Worm (Caenorhabditis elegans): ENCODE measurements around the gene pqn-48.
A peak's percentile ranks its signal among the peaks of the same experiment; 100 is the strongest.

The pqn-48 gene

ce11 chrII:4090790-4091189 is 52.1 kb downstream of the pqn-48 start (continued):
- TF ChIP-seq unc-30 (tag; optimal IDR thresholded peaks at IDR 0.05) (no peak), lir-3 (tag; optimal IDR thresholded peaks at IDR 0.05; ENCODE audit: poor library complexity) (no peak), nhr-71 (tag; optimal IDR thresholded peaks at IDR 0.05) (peak; percentile 65), blmp-1 (tag; optimal IDR thresholded peaks at IDR 0.05) (peak; percentile 15), elt-2 (tag; optimal IDR thresholded peaks at IDR 0.05) (peak; percentile 38), ztf-11 (tag; optimal IDR thresholded peaks at IDR 0.05) (no peak), ama-1 (optimal IDR thresholded peaks at IDR 0.05) (peak; percentile 50), lin-15B (tag; optimal IDR thresholded peaks at IDR 0.05) (no peak), ceh-88 (GFP tag; IDR thresholded peaks at IDR 0.05) (no peak), nhr-76 (tag; optimal IDR thresholded peaks at IDR 0.05) (no peak), sup-37 (GFP tag; optimal IDR thresholded peaks at IDR 0.05) (no peak), nhr-47 (tag; optimal IDR thresholded peaks at IDR 0.05) (peak; percentile 4), nhr-28 (tag; optimal IDR thresholded peaks at IDR 0.05) (no peak), hlh-17 (GFP tag; optimal IDR thresholded peaks at IDR 0.05; ENCODE audit: borderline replicate concordance) (no peak), snu-23 (GFP tag; optimal IDR thresholded peaks at IDR 0.05) (peak; percentile 8), lin-14 (GFP tag; optimal IDR thresholded peaks at IDR 0.05) (peak; percentile 59)

- TF ChIP-seq grh-1 (GFP tag; IDR thresholded peaks at IDR 0.05), result no peak
- TF ChIP-seq lin-15B (tag; optimal IDR thresholded peaks at IDR 0.05), result no peak
- TF ChIP-seq nhr-47 (tag; optimal IDR thresholded peaks at IDR 0.05), result no peak
- TF ChIP-seq nhr-85 (tag), result no peak
- no peak for TF ChIP-seq fkh-8 (tag; optimal IDR thresholded peaks at IDR 0.05)
Measured at ce11 chrII:4091828-4092227, 53.1 kb downstream of the pqn-48 start, which contains the start of gene R11F4.1. Gene R11F4.1, plus strand, starts transcription at chrII:4091930.

- TF ChIP-seq egl-27 (tag; optimal IDR thresholded peaks at IDR 0.05) (no peak), lsy-2 (tag; optimal IDR thresholded peaks at IDR 0.05) (peak in 1 of 2 experiments; percentile 33)
Measured at ce11 chrII:4092502-4092901, 53.8 kb downstream of the pqn-48 start.
